Fruit fly (Drosophila melanogaster) whole organism, prepupa: ENCODE results near the gene Setd3.

Source experiments
- CG10631 ChIP-seq: fragments of 200-800 bp; sonication (Bioruptor generic); optimal IDR thresholded peaks from 2 replicates; lab custom pipeline; 2016; ENCODE audit warnings: missing biosample characterization, missing genetic modification characterization
- CG10669 ChIP-seq: fragments of 200-800 bp; sonication (Bioruptor generic); optimal IDR thresholded peaks from 3 replicates; lab custom pipeline; 2018; ENCODE audit warnings: missing biosample characterization, mild to moderate bottlenecking, missing genetic modification characterization, moderate library complexity
- CG11902 ChIP-seq: fragments of 200-800 bp; sonication (Bioruptor generic); optimal IDR thresholded peaks from 3 replicates; lab custom pipeline; 2016; ENCODE audit warnings: missing biosample characterization, missing genetic modification characterization
- CG15336 ChIP-seq: fragments of 200-800 bp; sonication (Bioruptor generic); IDR thresholded peaks from 2 replicates; pipeline ENCODE4 v1.3.6; 2022; ENCODE audit warnings: missing biosample characterization, missing genetic modification characterization
- CG1621 ChIP-seq: fragments of 200-800 bp; sonication (Bioruptor generic); optimal IDR thresholded peaks from 3 replicates; lab custom pipeline; 2018; ENCODE audit warnings: missing biosample characterization, mild to moderate bottlenecking, missing genetic modification characterization
- CG16779 ChIP-seq: fragments of 200-800 bp; sonication (Bioruptor generic); optimal IDR thresholded peaks from 3 replicates; lab custom pipeline; 2017; ENCODE audit warnings: missing biosample characterization, mild to moderate bottlenecking, missing genetic modification characterization
- CG31627 ChIP-seq: fragments of 200-800 bp; sonication (Bioruptor generic); optimal IDR thresholded peaks from 3 replicates; lab custom pipeline; 2016; ENCODE audit warnings: missing biosample characterization, missing genetic modification characterization
- CG32006 ChIP-seq: fragments of 200-800 bp; sonication (Bioruptor generic); optimal IDR thresholded peaks from 3 replicates; lab custom pipeline; 2017; ENCODE audit warnings: missing biosample characterization, mild to moderate bottlenecking, missing genetic modification characterization
- CG34406 ChIP-seq: fragments of 200-800 bp; sonication (Bioruptor generic); optimal IDR thresholded peaks from 3 replicates; lab custom pipeline; 2016; ENCODE audit warnings: missing biosample characterization, missing genetic modification characterization
- CG3919 ChIP-seq: fragments of 200-800 bp; sonication (Bioruptor generic); optimal IDR thresholded peaks from 3 replicates; lab custom pipeline; 2016; ENCODE audit warnings: missing biosample characterization, missing genetic modification characterization
- CG4318 ChIP-seq: fragments of 200-800 bp; sonication (Bioruptor generic); optimal IDR thresholded peaks from 3 replicates; lab custom pipeline; 2017; ENCODE audit warnings: missing biosample characterization, mild to moderate bottlenecking, missing genetic modification characterization
- CG6163 ChIP-seq: fragments of 200-800 bp; sonication (Bioruptor generic); IDR thresholded peaks from 3 replicates; pipeline ENCODE4 v1.3.6; 2022; ENCODE audit warnings: missing biosample characterization, missing genetic modification characterization
- CG8119 ChIP-seq: fragments of 200-800 bp; sonication (Bioruptor generic); IDR thresholded peaks from 3 replicates; pipeline ENCODE4 v1.3.6; 2022; ENCODE audit warnings: missing biosample characterization, missing genetic modification characterization
- CG8319 ChIP-seq: fragments of 200-800 bp; sonication (Bioruptor generic); optimal IDR thresholded peaks from 3 replicates; lab custom pipeline; 2016; ENCODE audit warnings: missing biosample characterization, missing genetic modification characterization
- CG9139 ChIP-seq: fragments of 200-800 bp; sonication (Bioruptor generic); optimal IDR thresholded peaks from 3 replicates; lab custom pipeline; 2017; ENCODE audit warnings: missing biosample characterization, mild to moderate bottlenecking, missing genetic modification characterization
- Eip75B ChIP-seq: fragments of 200-800 bp; sonication (Bioruptor generic); optimal IDR thresholded peaks from 3 replicates; lab custom pipeline; 2016; ENCODE audit warnings: missing biosample characterization, missing genetic modification characterization
- Eip78C ChIP-seq: fragments of 200-800 bp; sonication (Bioruptor generic); peaks from one replicate; lab custom pipeline; 2016; ENCODE audit warnings: missing biosample characterization, missing genetic modification characterization
- Eip93F ChIP-seq: fragments of 200-800 bp; sonication (Bioruptor generic); optimal IDR thresholded peaks from 2 replicates; lab custom pipeline; 2016; ENCODE audit warnings: missing biosample characterization, mild to moderate bottlenecking, missing genetic modification characterization
- Ets21C ChIP-seq: fragments of 200-800 bp; sonication (Bioruptor generic); optimal IDR thresholded peaks from 3 replicates; lab custom pipeline; 2016; ENCODE audit warnings: missing biosample characterization, missing genetic modification characterization
- Ets96B ChIP-seq: fragments of 200-800 bp; optimal IDR thresholded peaks from 2 replicates; lab custom pipeline; 2019; ENCODE audit warnings: missing biosample characterization, mild to moderate bottlenecking, missing genetic modification characterization, moderate library complexity
- Hr38 ChIP-seq: sonication (Bioruptor generic); optimal IDR thresholded peaks from 2 replicates; lab custom pipeline; 2016; ENCODE audit warnings: missing biosample characterization, missing genetic modification characterization
- Hr39 ChIP-seq: fragments of 200-800 bp; sonication (Bioruptor generic); optimal IDR thresholded peaks from 2 replicates; lab custom pipeline; 2016; ENCODE audit warnings: missing biosample characterization, missing genetic modification characterization
- Hr4 ChIP-seq: fragments of 200-800 bp; sonication (Bioruptor generic); optimal IDR thresholded peaks from 3 replicates; lab custom pipeline; 2016; ENCODE audit warnings: missing biosample characterization, missing genetic modification characterization
- Met ChIP-seq: fragments of 200-800 bp; sonication (Bioruptor generic); optimal IDR thresholded peaks from 3 replicates; lab custom pipeline; 2016; ENCODE audit warnings: missing biosample characterization, missing genetic modification characterization
- OdsH ChIP-seq: fragments of 200-800 bp; sonication (Bioruptor generic); optimal IDR thresholded peaks from 3 replicates; lab custom pipeline; 2016; ENCODE audit warnings: missing biosample characterization, missing genetic modification characterization
- Sox102F ChIP-seq: fragments of 200-800 bp; sonication (Bioruptor generic); optimal IDR thresholded peaks from 2 replicates; lab custom pipeline; 2016; ENCODE audit warnings: missing biosample characterization, mild to moderate bottlenecking, missing genetic modification characterization
- Sox15 ChIP-seq: fragments of 200-800 bp; sonication (Bioruptor generic); optimal IDR thresholded peaks from 3 replicates; lab custom pipeline; 2016; ENCODE audit warnings: missing biosample characterization, missing genetic modification characterization
- achi ChIP-seq: fragments of 200-800 bp; sonication (Bioruptor generic); optimal IDR thresholded peaks from 3 replicates; lab custom pipeline; 2016; ENCODE audit warnings: missing biosample characterization, missing genetic modification characterization
- cyc ChIP-seq: fragments of 200-800 bp; sonication (Bioruptor generic); optimal IDR thresholded peaks from 3 replicates; lab custom pipeline; 2016; ENCODE audit warnings: missing biosample characterization, missing genetic modification characterization
- dac ChIP-seq: fragments of 200-800 bp; sonication (Bioruptor generic); optimal IDR thresholded peaks from 2 replicates; lab custom pipeline; 2017; ENCODE audit warnings: missing biosample characterization, mild to moderate bottlenecking, missing genetic modification characterization
- dsx ChIP-seq: fragments of 200-800 bp; optimal IDR thresholded peaks from 3 replicates; lab custom pipeline; 2019; ENCODE audit warnings: missing biosample characterization, mild to moderate bottlenecking, missing genetic modification characterization, moderate library complexity; ENCODE audit not compliant: poor library complexity, severe bottlenecking
- eg ChIP-seq: fragments of 200-800 bp; sonication (Bioruptor generic); IDR thresholded peaks from 3 replicates; pipeline ENCODE4 v1.3.6; 2022; ENCODE audit warnings: missing biosample characterization, missing genetic modification characterization
- fd59A ChIP-seq: fragments of 200-800 bp; sonication (Bioruptor generic); optimal IDR thresholded peaks from 2 replicates; lab custom pipeline; 2017; ENCODE audit warnings: missing biosample characterization, mild to moderate bottlenecking, missing genetic modification characterization, missing genetic modification reagents
- fkh ChIP-seq: fragments of 200-800 bp; sonication (Bioruptor generic); optimal IDR thresholded peaks from 3 replicates; lab custom pipeline; 2017; ENCODE audit warnings: missing biosample characterization, mild to moderate bottlenecking, missing genetic modification characterization, moderate library complexity
- lz ChIP-seq: fragments of 200-800 bp; sonication (Bioruptor generic); optimal IDR thresholded peaks from 3 replicates; lab custom pipeline; 2016; ENCODE audit warnings: missing biosample characterization, missing genetic modification characterization
- net ChIP-seq: fragments of 200-800 bp; sonication (Bioruptor generic); optimal IDR thresholded peaks from 3 replicates; lab custom pipeline; 2016; ENCODE audit warnings: missing biosample characterization, missing genetic modification characterization
- pdm3 ChIP-seq: fragments of 200-800 bp; sonication (Bioruptor generic); optimal IDR thresholded peaks from 3 replicates; lab custom pipeline; 2016; ENCODE audit warnings: missing biosample characterization, missing genetic modification characterization
- salr ChIP-seq, 2 experiments: fragments of 200-800 bp; sonication (Bioruptor generic); optimal IDR thresholded peaks; 3 replicates each; lab custom pipeline; 2016 to 2018; ENCODE audit warnings: missing biosample characterization in 2 of 2, missing genetic modification characterization in 2 of 2, mild to moderate bottlenecking in 1 of 2
- spab ChIP-seq: fragments of 200-800 bp; sonication (Bioruptor generic); optimal IDR thresholded peaks from 2 replicates; lab custom pipeline; 2017; ENCODE audit warnings: missing biosample characterization, mild to moderate bottlenecking, missing genetic modification characterization, missing genetic modification reagents
- ss ChIP-seq, 2 experiments: fragments of 200-800 bp; sonication (Bioruptor generic); optimal IDR thresholded peaks; 2 replicates in 1 of 2; 3 replicates in 1 of 2; lab custom pipeline; 2017 to 2018; ENCODE audit warnings: mild to moderate bottlenecking in 2 of 2, missing biosample characterization in 2 of 2, missing genetic modification characterization in 2 of 2, moderate library complexity in 1 of 2
- svp ChIP-seq: fragments of 200-800 bp; sonication (Bioruptor generic); peaks from one replicate; lab custom pipeline; 2016; ENCODE audit warnings: missing biosample characterization, missing genetic modification characterization
- topi ChIP-seq: fragments of 200-800 bp; sonication (Bioruptor generic); optimal IDR thresholded peaks from 3 replicates; lab custom pipeline; 2016; ENCODE audit warnings: missing biosample characterization, missing genetic modification characterization

Gene Setd3

dm6 chrX:7001135-7001769 is 32.7 kb upstream of the Setd3 start (continued):
- TF ChIP-seq CG3919: peak; percentile 11
- peak; percentile 37 for TF ChIP-seq Sox102F (GFP tag; lab: Kevin White, UChicago)
- peak; percentile 18 for TF ChIP-seq net
- TF ChIP-seq Sox15 (GFP tag; lab: Kevin White, UChicago): no peak
- peak; percentile 81 for TF ChIP-seq svp (GFP tag; lab: Kevin White, UChicago)
- peak in 1 of 2 experiments; percentile 19 for TF ChIP-seq ss (GFP tag; optimal IDR thresholded peaks at IDR 0.05; lab: Kevin White, UChicago)
- no peak for TF ChIP-seq CG9139 (GFP tag; lab: Kevin White, UChicago)
- TF ChIP-seq dac (GFP tag; lab: Kevin White, UChicago): no peak
- peak; percentile 41; the same call in 1 of the 2 replicates for TF ChIP-seq CG15336 (GFP tag; lab: Robert Waterston, UW)
- TF ChIP-seq Hr39 (GFP tag; lab: Kevin White, UChicago): peak; percentile 36
- peak; percentile 7 for TF ChIP-seq Ets21C (GFP tag; lab: Kevin White, UChicago)
- TF ChIP-seq Hr4 (GFP tag; lab: Kevin White, UChicago): no peak
- no peak for TF ChIP-seq CG8319 (GFP tag; lab: Kevin White, UChicago)
- no peak for TF ChIP-seq CG11902 (GFP tag; lab: Kevin White, UChicago)
- peak; percentile 8 for TF ChIP-seq OdsH (GFP tag; lab: Kevin White, UChicago)
- TF ChIP-seq cyc (GFP tag; lab: Kevin White, UChicago): peak; percentile 24
- TF ChIP-seq CG1621: no peak
- TF ChIP-seq Met: peak; percentile 64
- no peak for TF ChIP-seq CG31627 (GFP tag; lab: Kevin White, UChicago)
- TF ChIP-seq CG6163 (GFP tag; lab: Robert Waterston, UW): no peak
- peak; percentile 62 for TF ChIP-seq topi (GFP tag; lab: Kevin White, UChicago)
- TF ChIP-seq achi (GFP tag; lab: Kevin White, UChicago): peak; percentile 40
- peak; percentile 42 for TF ChIP-seq pdm3 (GFP tag; lab: Kevin White, UChicago)
- TF ChIP-seq spab (GFP tag; lab: Kevin White, UChicago): peak; percentile 2
- no peak for TF ChIP-seq Eip93F (GFP tag; lab: Kevin White, UChicago)
- no peak for TF ChIP-seq fd59A (GFP tag; lab: Kevin White, UChicago)
- peak; percentile 32 for TF ChIP-seq CG34406 (GFP tag; lab: Kevin White, UChicago)
- no peak for TF ChIP-seq lz
- TF ChIP-seq Eip78C (GFP tag; lab: Kevin White, UChicago): peak; percentile 74
- TF ChIP-seq Ets96B (tag; lab: Kevin White, UChicago): no peak
- 0 out of 3 replicates have a peak, but pooled peaks have one; percentile 35 for TF ChIP-seq CG8119
- no peak for TF ChIP-seq Hr38 (GFP tag; lab: Kevin White, UChicago)
- peak; percentile 61 for TF ChIP-seq CG32006 (GFP tag; lab: Kevin White, UChicago)
- peak in 1 of 2 experiments; percentile 33 for TF ChIP-seq salr (GFP tag; optimal IDR thresholded peaks at IDR 0.05; lab: Kevin White, UChicago)
- no peak for TF ChIP-seq CG10631 (GFP tag; lab: Kevin White, UChicago)
- no peak for TF ChIP-seq CG16779
- no peak for TF ChIP-seq CG10669 (GFP tag; lab: Kevin White, UChicago)
- no peak for TF ChIP-seq fkh (GFP tag; lab: Kevin White, UChicago)
- TF ChIP-seq CG4318: no peak
- TF ChIP-seq Eip75B: no peak
- peak; percentile 21 for TF ChIP-seq dsx (GFP tag; lab: Kevin White, UChicago)
- TF ChIP-seq eg (GFP tag; lab: Robert Waterston, UW): peak; percentile 68
- TF ChIP-seq, all 60 proteins: peak for 31
